Worm (Caenorhabditis elegans): ENCODE results near the gene thn-2.

ce11 chrIV:12360742-12361195 is 22.2 kb upstream of the thn-2 start, which contains the start of gene sec-24.2:
- TF ChIP-seq ztf-11 (tag; optimal IDR thresholded peaks at IDR 0.05) (no peak), mep-1 (tag; optimal IDR thresholded peaks at IDR 0.05) (no peak), snpc-4 (tag; optimal IDR thresholded peaks at IDR 0.05) (no peak), cnd-1 (tag; optimal IDR thresholded peaks at IDR 0.05) (no peak), unc-62 (GFP tag; optimal IDR thresholded peaks at IDR 0.05) (no peak)

All from whole organism, mixed stage, embryonic.